Worm (Caenorhabditis elegans) whole organism, L4 larva: ENCODE measurements around the gene tre-5.

Source experiments
- D1046.2 ChIP-seq: fragments of 200-800 bp; sonication (Bioruptor generic); IDR thresholded peaks from 2 replicates; pipeline ENCODE4 v1.3.6; 2022; ENCODE audit warnings: missing genetic modification characterization, missing compliant biosample characterization
- F26F4.8 ChIP-seq: fragments of 200-800 bp; sonication (Bioruptor generic); conservative IDR thresholded peaks from 2 replicates; pipeline ENCODE4 v1.3.6; 2022; ENCODE audit warnings: missing genetic modification characterization, missing compliant biosample characterization
- Y75B8A.6 ChIP-seq: fragments of 200-800 bp; sonication (Bioruptor generic); IDR thresholded peaks from 2 replicates; pipeline ENCODE4 v1.3.6; 2022; ENCODE audit warnings: missing genetic modification reagents, missing genetic modification characterization, missing compliant biosample characterization
- ZK546.5 ChIP-seq, 2 experiments: sonication (generic microtip); optimal IDR thresholded peaks; 2 replicates each; lab custom pipeline; 2017; ENCODE audit warnings: missing biosample characterization in 2 of 2, missing genetic modification characterization in 2 of 2
- ceh-32 ChIP-seq: sonication (generic microtip); optimal IDR thresholded peaks from 2 replicates; lab custom pipeline; 2016; ENCODE audit warnings: mild to moderate bottlenecking, missing genetic modification characterization, missing compliant biosample characterization; ENCODE audit not compliant: poor library complexity
- ceh-82 ChIP-seq: sonication (generic microtip); optimal IDR thresholded peaks from 2 replicates; lab custom pipeline; 2017; ENCODE audit warnings: missing biosample characterization, missing genetic modification characterization
- daf-19 ChIP-seq: fragments of 200-800 bp; sonication (Bioruptor generic); conservative IDR thresholded peaks from 2 replicates; pipeline ENCODE4 v1.3.6; 2022; ENCODE audit warnings: missing genetic modification characterization, missing compliant biosample characterization
- dmd-6 ChIP-seq: fragments of 200-800 bp; sonication (Bioruptor generic); IDR thresholded peaks from 2 replicates; pipeline ENCODE4 v1.3.6; 2022; ENCODE audit warnings: missing genetic modification reagents, missing genetic modification characterization, missing compliant biosample characterization
- dmd-8 ChIP-seq: fragments of 200-800 bp; sonication (Bioruptor generic); IDR thresholded peaks from 2 replicates; pipeline ENCODE4 v1.3.6; 2022; ENCODE audit warnings: missing genetic modification characterization, missing compliant biosample characterization
- dpl-1 ChIP-seq: fragments of 150-350 bp; optimal IDR thresholded peaks from 2 replicates; lab custom pipeline; 2014; ENCODE audit warnings: missing biosample characterization, missing genetic modification reagents, missing genetic modification characterization
- dve-1 ChIP-seq: sonication (generic microtip); optimal IDR thresholded peaks from 2 replicates; lab custom pipeline; 2017; ENCODE audit warnings: antibody characterized with exemption, mild to moderate bottlenecking, missing genetic modification characterization, missing compliant biosample characterization; ENCODE audit not compliant: insufficient read depth
- egl-27 ChIP-seq: sonication (generic microtip); optimal IDR thresholded peaks from 3 replicates; lab custom pipeline; 2017; ENCODE audit warnings: missing biosample characterization, missing genetic modification reagents, missing genetic modification characterization
- fos-1 ChIP-seq: fragments of 150-350 bp; optimal IDR thresholded peaks from 2 replicates; lab custom pipeline; 2014; ENCODE audit warnings: missing biosample characterization, missing genetic modification characterization
- hlh-30 ChIP-seq: sonication (generic microtip); optimal IDR thresholded peaks from 2 replicates; lab custom pipeline; 2017; ENCODE audit warnings: antibody characterized with exemption, mild to moderate bottlenecking, missing genetic modification characterization, missing compliant biosample characterization; ENCODE audit not compliant: insufficient read depth
- lin-13 ChIP-seq: fragments of 150-350 bp; optimal IDR thresholded peaks from 2 replicates; lab custom pipeline; 2014; ENCODE audit warnings: missing biosample characterization, missing genetic modification reagents, missing genetic modification characterization
- mep-1 ChIP-seq: fragments of 150-350 bp; sonication (generic microtip); optimal IDR thresholded peaks from 3 replicates; lab custom pipeline; 2014; ENCODE audit warnings: missing biosample characterization, missing genetic modification characterization
- nhr-10 ChIP-seq: fragments of 150-350 bp; optimal IDR thresholded peaks from 2 replicates; lab custom pipeline; 2014; ENCODE audit warnings: missing biosample characterization, missing genetic modification characterization
- nhr-102 ChIP-seq: sonication (generic microtip); optimal IDR thresholded peaks from 2 replicates; lab custom pipeline; 2016; ENCODE audit warnings: mild to moderate bottlenecking, missing genetic modification characterization, moderate library complexity, missing compliant biosample characterization
- nhr-111 ChIP-seq: fragments of 200-800 bp; sonication (Bioruptor generic); optimal IDR thresholded peaks from 2 replicates; lab custom pipeline; 2018; ENCODE audit warnings: mild to moderate bottlenecking, missing genetic modification characterization, missing compliant biosample characterization
- nhr-41 ChIP-seq: fragments of 200-800 bp; sonication (Bioruptor generic); IDR thresholded peaks from 2 replicates; pipeline ENCODE4 v1.3.6; 2022; ENCODE audit warnings: missing genetic modification reagents, missing genetic modification characterization, missing compliant biosample characterization
- nhr-42 ChIP-seq: fragments of 200-800 bp; sonication (Bioruptor generic); IDR thresholded peaks from 2 replicates; pipeline ENCODE4 v1.3.6; 2022; ENCODE audit warnings: missing genetic modification characterization, missing compliant biosample characterization
- pqm-1 ChIP-seq: sonication (generic microtip); optimal IDR thresholded peaks from 2 replicates; lab custom pipeline; 2017; ENCODE audit warnings: missing biosample characterization, missing genetic modification characterization
- rbr-2 ChIP-seq: sonication (generic microtip); optimal IDR thresholded peaks from 2 replicates; lab custom pipeline; 2016; ENCODE audit warnings: missing genotype, missing genetic modification characterization, missing compliant biosample characterization
- snpc-1.2 ChIP-seq: fragments of 200-800 bp; sonication (Bioruptor generic); IDR thresholded peaks from 2 replicates; pipeline ENCODE4 v1.3.6; 2022; ENCODE audit warnings: missing genetic modification reagents, missing genetic modification characterization, missing compliant biosample characterization
- spr-1 ChIP-seq: sonication (generic microtip); optimal IDR thresholded peaks from 2 replicates; lab custom pipeline; 2016; ENCODE audit warnings: mild to moderate bottlenecking, missing genetic modification characterization, missing compliant biosample characterization
- tag-97 ChIP-seq: fragments of 200-800 bp; sonication (Bioruptor generic); IDR thresholded peaks from 2 replicates; pipeline ENCODE4 v1.3.6; 2022; ENCODE audit warnings: missing genetic modification characterization, missing compliant biosample characterization
- unc-62 ChIP-seq, 3 experiments: fragments of 150-350 bp in 1 of 3; sonication (generic microtip); optimal IDR thresholded peaks in 2 of 3; peaks in 1 of 3; 1 replicate in 1 of 3; 2 replicates in 2 of 3; lab custom pipeline; 2014 to 2017; ENCODE audit warnings: missing biosample characterization in 3 of 3, missing genetic modification characterization in 3 of 3, missing genetic modification reagents in 3 of 3, missing genotype in 1 of 3

tre-5 gene

DNA sequence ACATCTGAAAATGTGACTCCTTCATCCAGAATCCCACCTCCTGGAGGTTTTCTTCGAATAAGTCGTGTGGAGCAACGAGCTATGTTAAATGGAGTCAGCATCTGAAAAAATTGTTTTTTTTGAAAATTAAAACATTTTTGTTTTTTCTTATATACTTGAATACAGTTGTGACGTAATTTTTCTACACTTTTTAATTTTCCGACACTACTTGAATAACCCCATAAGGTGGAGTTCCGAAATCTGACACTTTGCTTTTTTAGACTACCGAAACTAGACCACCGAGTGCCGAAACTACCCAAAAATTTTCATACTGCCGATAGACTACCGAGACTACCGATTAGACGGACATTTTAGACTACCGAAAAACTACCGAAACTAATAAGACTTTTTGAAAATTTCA is 36.3 kb upstream of the tre-5 start, which contains the start of gene mcat-1:
TSS of gene mcat-1 (minus strand) at position 101 of the 400 bp plus-strand sequence.
- peak in 1 of 2 experiments; percentile 49 for TF ChIP-seq unc-62 (GFP tag; optimal IDR thresholded peaks at IDR 0.05 in 1 of 2; lab: Kevin White, UChicago)
- no peak for TF ChIP-seq unc-62 (tag; optimal IDR thresholded peaks at IDR 0.05; lab: Kevin White, UChicago)
- TF ChIP-seq daf-19 (GFP tag; lab: Robert Waterston, UW): no peak
- no peak for TF ChIP-seq nhr-41 (GFP tag; lab: Robert Waterston, UW)

DNA sequence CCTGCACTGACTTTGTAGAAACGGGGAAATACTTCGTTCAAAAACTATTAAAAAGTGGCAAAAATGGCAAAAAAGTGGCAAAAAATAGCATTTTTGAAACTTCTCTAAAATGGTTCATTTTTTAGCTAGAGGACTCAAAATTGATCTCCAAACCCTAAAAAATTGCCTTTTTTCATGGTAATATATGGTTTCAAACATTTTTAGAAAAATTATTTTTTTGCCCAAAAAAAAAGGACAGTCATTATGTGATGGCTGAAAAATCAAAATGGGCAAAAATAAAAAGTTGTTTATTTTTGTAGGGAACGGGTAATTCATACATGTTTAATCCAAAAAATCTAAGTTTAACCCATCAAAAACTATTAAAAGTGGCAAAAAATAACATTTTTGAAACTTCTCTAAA is 32.8 kb upstream of the tre-5 start:
- no peak for TF ChIP-seq spr-1 (tag; lab: Kevin White, UChicago)

DNA sequence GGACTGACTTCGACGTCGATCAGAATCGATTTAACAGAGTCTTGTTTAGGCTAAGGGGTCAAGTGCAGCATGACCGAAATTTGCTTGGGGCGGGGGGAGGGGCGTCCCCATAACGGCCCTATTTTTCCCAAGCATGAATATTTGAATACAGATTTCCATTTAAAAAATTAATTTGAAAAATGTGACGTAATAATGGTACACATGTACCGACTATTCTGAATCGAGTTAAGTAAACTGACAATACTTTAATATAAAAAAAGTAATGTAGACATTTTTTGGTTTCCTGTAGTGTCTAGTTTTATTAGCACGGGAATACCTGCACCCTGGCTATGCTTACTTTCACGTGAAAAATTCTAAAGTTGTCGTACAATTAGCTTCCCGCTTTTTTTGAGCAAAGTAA is 31.7 kb upstream of the tre-5 start:
- TF ChIP-seq mep-1 (tag; lab: Kevin White, UChicago): no peak
- no peak for TF ChIP-seq rbr-2 (tag; lab: Kevin White, UChicago)

DNA sequence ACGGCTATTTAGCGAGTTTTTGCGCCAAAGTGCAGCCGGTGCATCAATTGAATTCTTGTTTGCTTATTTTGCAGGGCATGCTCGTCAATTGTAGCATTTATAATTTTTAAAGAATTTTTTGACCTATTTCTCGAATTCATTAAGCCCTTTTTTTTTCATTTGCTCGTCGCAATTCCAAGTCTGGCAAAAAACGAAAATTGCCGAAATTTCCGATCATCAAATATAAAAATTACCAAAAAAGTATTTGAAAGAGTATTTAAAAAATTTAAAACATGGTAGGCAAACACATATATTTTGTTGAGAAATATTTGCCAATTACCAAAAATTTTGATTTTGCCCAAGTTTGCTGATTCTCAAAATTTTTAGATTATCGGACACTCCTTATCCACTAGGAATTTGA is 29.0 kb upstream of the tre-5 start, which contains the start of gene C50D2.6:
TSS of gene C50D2.6 (plus strand) at position 301 of the 400 bp plus-strand sequence.
- TF ChIP-seq unc-62 (GFP tag; optimal IDR thresholded peaks at IDR 0.05 in 1 of 2; lab: Kevin White, UChicago) (peak in 1 of 2 experiments; percentile 13), unc-62 (tag; optimal IDR thresholded peaks at IDR 0.05; lab: Kevin White, UChicago) (no peak), nhr-111 (GFP tag; lab: Kevin White, UChicago) (no peak), ZK546.5 (tag; optimal IDR thresholded peaks at IDR 0.05; lab: Kevin White, UChicago) (no peak)
- TF ChIP-seq, all 104 proteins: peak for 1

DNA sequence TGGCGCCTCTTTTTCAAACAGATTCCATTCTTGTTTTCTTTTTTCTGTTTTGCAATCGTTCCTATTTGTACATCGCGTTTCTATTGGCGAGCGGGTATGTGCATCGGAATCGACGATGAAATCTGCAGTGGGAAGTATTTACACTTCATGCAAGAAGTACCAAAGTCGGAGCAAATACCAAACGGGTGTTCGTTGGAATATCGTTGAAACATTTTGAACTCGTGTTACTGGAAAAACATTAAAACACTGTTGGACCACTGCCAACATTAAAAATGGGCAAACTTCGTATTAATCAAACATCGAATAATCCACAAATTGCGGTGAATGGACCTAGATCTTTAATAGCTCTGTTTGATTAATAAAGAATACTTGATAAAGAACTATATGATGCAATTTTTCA is 24.1 kb upstream of the tre-5 start, which contains the start of gene C23H3.9:
TSS of gene C23H3.9 (minus strand) at position 101 of the 400 bp plus-strand sequence.
- TF ChIP-seq nhr-42 (GFP tag; lab: Robert Waterston, UW): no peak
- TF ChIP-seq tag-97 (GFP tag; lab: Robert Waterston, UW): no peak
- no peak for TF ChIP-seq ceh-82 (tag; lab: Kevin White, UChicago)
- TF ChIP-seq D1046.2 (GFP tag; lab: Robert Waterston, UW): no peak
- no peak for TF ChIP-seq rbr-2 (tag; lab: Kevin White, UChicago)
- no peak for TF ChIP-seq nhr-102 (tag; lab: Kevin White, UChicago)
- no peak for TF ChIP-seq F26F4.8 (GFP tag; lab: Robert Waterston, UW)
- TF ChIP-seq egl-27: no peak
- no peak for TF ChIP-seq fos-1
- no peak for TF ChIP-seq lin-13 (GFP tag; lab: Kevin White, UChicago)
- TF ChIP-seq ZK546.5 (tag; optimal IDR thresholded peaks at IDR 0.05; lab: Kevin White, UChicago): no peak
- no peak for TF ChIP-seq nhr-10
- no peak for TF ChIP-seq Y75B8A.6 (GFP tag; lab: Robert Waterston, UW)
- TF ChIP-seq snpc-1.2 (GFP tag; lab: Robert Waterston, UW): no peak

DNA sequence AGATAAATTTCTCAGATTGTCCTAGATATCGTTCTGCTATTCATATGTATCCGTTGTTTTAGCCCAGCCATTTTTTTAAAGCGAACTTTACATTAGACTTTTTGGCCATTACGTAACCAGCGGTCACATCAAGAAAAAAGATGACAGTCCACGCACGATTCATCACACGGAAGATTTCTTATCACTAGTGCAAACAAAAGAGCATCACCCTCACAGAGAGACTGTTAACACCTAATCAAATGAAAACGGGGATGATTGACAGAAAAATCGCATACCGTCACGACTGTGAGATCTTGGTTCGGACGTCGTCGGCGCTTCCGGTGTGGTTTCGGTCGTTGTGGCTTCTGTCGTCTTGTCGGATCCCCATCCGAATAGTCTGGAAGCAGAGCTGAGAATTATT is 21.6 kb upstream of the tre-5 start:
- TF ChIP-seq pqm-1 (tag; lab: Kevin White, UChicago) (peak; percentile 64), dmd-6 (GFP tag; lab: Robert Waterston, UW) (peak; percentile 66), dve-1 (tag; lab: Kevin White, UChicago) (peak; percentile 32), hlh-30 (peak; percentile 23), ceh-32 (tag; lab: Kevin White, UChicago) (no peak)

DNA sequence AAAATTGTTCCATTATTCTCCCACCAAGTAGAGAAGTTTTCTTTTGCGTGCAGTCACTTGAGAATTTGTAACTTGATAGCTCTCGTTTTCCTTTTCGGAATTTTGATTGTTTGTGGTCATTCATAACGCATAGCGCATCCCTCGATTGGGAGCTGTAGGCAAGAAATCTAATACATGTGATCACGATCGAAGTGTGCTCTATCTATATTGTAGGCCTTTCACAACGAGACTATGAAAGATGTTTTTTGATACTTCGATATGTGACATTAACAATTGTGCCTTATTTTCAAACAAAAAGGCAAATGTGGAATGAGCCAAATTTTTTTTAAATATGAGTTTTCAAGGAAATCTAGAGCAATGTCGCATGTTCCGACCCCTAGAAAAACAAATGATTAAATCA is 20.7 kb upstream of the tre-5 start:
- TF ChIP-seq dpl-1 (GFP tag; lab: Kevin White, UChicago) (no peak), dmd-8 (GFP tag; lab: Robert Waterston, UW) (no peak), unc-62 (GFP tag; optimal IDR thresholded peaks at IDR 0.05 in 1 of 2; lab: Kevin White, UChicago) (peak in 1 of 2 experiments; percentile 95), unc-62 (tag; optimal IDR thresholded peaks at IDR 0.05; lab: Kevin White, UChicago) (no peak)
